Worm (Caenorhabditis elegans): ENCODE results near the gene T12A7.2.

DNA sequence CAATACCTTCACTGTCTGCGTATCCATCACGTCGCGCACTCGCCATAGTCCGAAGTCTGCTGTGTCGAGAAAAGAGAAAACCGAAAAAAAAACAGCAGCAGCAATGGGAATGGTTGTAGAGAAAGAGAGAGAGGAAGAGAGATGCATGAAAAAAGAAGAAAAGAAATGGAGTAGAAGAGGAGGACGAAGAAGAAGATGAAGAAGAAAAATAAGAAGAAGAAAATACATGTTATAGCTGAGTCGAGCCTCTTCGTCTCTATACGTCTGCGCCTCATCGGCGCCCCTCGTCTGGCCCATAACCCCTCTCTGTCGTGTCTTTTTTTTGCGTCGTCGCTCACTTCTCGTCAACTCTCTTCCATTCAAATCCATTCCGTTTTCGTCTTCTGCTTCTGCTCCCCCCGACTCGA, 48.8 kb upstream of the T12A7.2 start:
- TF ChIP-seq unc-86 (tag; optimal IDR thresholded peaks at IDR 0.05), result no peak
- TF ChIP-seq ama-1 (optimal IDR thresholded peaks at IDR 0.05), result no peak
- no peak for TF ChIP-seq pha-4 (tag; optimal IDR thresholded peaks at IDR 0.05)
- TF ChIP-seq dve-1 (tag; optimal IDR thresholded peaks at IDR 0.05), result no peak

All from whole organism, late embryonic.